Fruit fly (Drosophila melanogaster) Kc167 (cell line): ENCODE measurements around the gene CCKLR-17D1.

Experiments used
- h ChIP-seq: fragments of >200 bp; optimal IDR thresholded peaks from 3 replicates; lab custom pipeline; 2018; ENCODE audit warnings: missing external identifiers
- ttk ChIP-seq: sonication (Bioruptor generic); optimal IDR thresholded peaks from 2 replicates; lab custom pipeline; 2017; ENCODE audit warnings: missing external identifiers

DNA sequence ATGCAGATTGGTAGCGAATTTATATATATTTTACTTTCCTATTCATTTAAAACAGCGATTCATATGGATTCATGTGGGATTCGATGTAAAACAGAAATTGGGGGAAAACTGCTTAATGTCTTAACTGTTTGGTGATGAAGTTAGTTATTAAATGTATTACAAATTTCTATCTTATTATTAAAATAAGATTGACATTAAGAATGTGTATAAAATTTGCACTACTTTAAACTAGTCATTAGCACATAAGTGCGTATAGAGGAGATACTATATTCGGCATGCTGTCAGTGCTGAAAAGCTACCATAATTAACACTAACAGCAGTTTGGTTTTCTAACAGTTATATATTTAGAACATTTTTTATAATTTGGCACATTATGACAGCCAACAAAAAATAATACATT lies 50.7 kb downstream of the CCKLR-17D1 start:
- TF ChIP-seq h (lab: Kevin White, UChicago): no peak
- no peak for TF ChIP-seq ttk (lab: Kevin White, UChicago)
